Worm (Caenorhabditis elegans): ENCODE data around the gene gfl-1.

- TF ChIP-seq nhr-77 (tag; optimal IDR thresholded peaks at IDR 0.05): no peak
- TF ChIP-seq ztf-4 (tag; optimal IDR thresholded peaks at IDR 0.05): no peak
- no peak for TF ChIP-seq nhr-237 (tag; optimal IDR thresholded peaks at IDR 0.05)
- no peak for TF ChIP-seq rnt-1 (tag; optimal IDR thresholded peaks at IDR 0.05)
- no peak for TF ChIP-seq nhr-76 (tag; optimal IDR thresholded peaks at IDR 0.05)
- no peak for TF ChIP-seq ceh-82 (tag; optimal IDR thresholded peaks at IDR 0.05)
- no peak for TF ChIP-seq dpl-1 (GFP tag; optimal IDR thresholded peaks at IDR 0.05)
- TF ChIP-seq nhr-85 (tag): peak; percentile 16
- TF ChIP-seq xbp-1 (tag; optimal IDR thresholded peaks at IDR 0.05): no peak
- no peak for TF ChIP-seq ceh-90 (tag; optimal IDR thresholded peaks at IDR 0.05)
- no peak for TF ChIP-seq nhr-11 (tag; optimal IDR thresholded peaks at IDR 0.05)
- TF ChIP-seq sptf-1 (tag; optimal IDR thresholded peaks at IDR 0.05): no peak
Measured at ce11 chrIV:11568249-11568940, 47.3 kb downstream of the gfl-1 start.
